Worm (Caenorhabditis elegans): ENCODE measurements around the gene ndua-12.

Gene ndua-12

ce11 chrIV:2758079-2758478 is 38.4 kb upstream of the ndua-12 start:
- TF ChIP-seq unc-39 (tag; optimal IDR thresholded peaks at IDR 0.05) = no peak
- TF ChIP-seq ztf-1 (GFP tag; conservative IDR thresholded peaks at IDR 0.05) = no peak
- no peak for TF ChIP-seq nhr-25 (tag; optimal IDR thresholded peaks at IDR 0.05)
- no peak for TF ChIP-seq lin-13 (GFP tag; optimal IDR thresholded peaks at IDR 0.05)
- TF ChIP-seq sma-9 (GFP tag; optimal IDR thresholded peaks at IDR 0.05) = no peak
- TF ChIP-seq sma-9 (tag; optimal IDR thresholded peaks at IDR 0.05) = no peak
- no peak for TF ChIP-seq fos-1 (tag; optimal IDR thresholded peaks at IDR 0.05)
- no peak for TF ChIP-seq Y55F3AM.14 (GFP tag; optimal IDR thresholded peaks at IDR 0.05)
- no peak for TF ChIP-seq snpc-4 (tag; optimal IDR thresholded peaks at IDR 0.05)
- TF ChIP-seq lsy-2 (tag; optimal IDR thresholded peaks at IDR 0.05) = no peak
- no peak for TF ChIP-seq nhr-6 (tag; optimal IDR thresholded peaks at IDR 0.05)
- no peak for TF ChIP-seq unc-55 (GFP tag; optimal IDR thresholded peaks at IDR 0.05)
- TF ChIP-seq nhr-11 (tag; optimal IDR thresholded peaks at IDR 0.05) = no peak
- no peak for TF ChIP-seq C34F6.9 (tag; optimal IDR thresholded peaks at IDR 0.05)
- no peak for TF ChIP-seq unc-62 (GFP tag; optimal IDR thresholded peaks at IDR 0.05)
- no peak for TF ChIP-seq nhr-10 (tag; optimal IDR thresholded peaks at IDR 0.05)
- TF ChIP-seq F13H6.1 (tag; optimal IDR thresholded peaks at IDR 0.05) = no peak

- TF ChIP-seq ceh-16 (tag; optimal IDR thresholded peaks at IDR 0.05) (no peak), alr-1 (tag; optimal IDR thresholded peaks at IDR 0.05) (no peak), nhr-21 (tag; optimal IDR thresholded peaks at IDR 0.05) (no peak), aly-2 (tag; optimal IDR thresholded peaks at IDR 0.05) (no peak), fos-1 (tag; optimal IDR thresholded peaks at IDR 0.05) (no peak), unc-39 (tag; optimal IDR thresholded peaks at IDR 0.05) (no peak), unc-55 (GFP tag; optimal IDR thresholded peaks at IDR 0.05) (no peak), sma-3 (GFP tag; optimal IDR thresholded peaks at IDR 0.05) (no peak)
Measured at ce11 chrIV:2753541-2753940, 33.9 kb upstream of the ndua-12 start.

- TF ChIP-seq sma-3 (GFP tag; optimal IDR thresholded peaks at IDR 0.05) (no peak), lin-13 (GFP tag; optimal IDR thresholded peaks at IDR 0.05) (no peak), fos-1 (tag; optimal IDR thresholded peaks at IDR 0.05) (no peak), sma-9 (GFP tag; optimal IDR thresholded peaks at IDR 0.05) (no peak), sma-9 (tag; optimal IDR thresholded peaks at IDR 0.05) (no peak), ztf-11 (tag; optimal IDR thresholded peaks at IDR 0.05) (no peak), lin-39 (tag; optimal IDR thresholded peaks at IDR 0.05) (no peak), nhr-77 (tag; optimal IDR thresholded peaks at IDR 0.05) (no peak), egl-27 (tag; optimal IDR thresholded peaks at IDR 0.05) (no peak), mbf-1 (tag; optimal IDR thresholded peaks at IDR 0.05) (no peak), lsy-2 (tag; optimal IDR thresholded peaks at IDR 0.05) (no peak), nhr-237 (tag; optimal IDR thresholded peaks at IDR 0.05) (no peak), R02D3.7 (tag; optimal IDR thresholded peaks at IDR 0.05) (no peak), nhr-23 (tag; optimal IDR thresholded peaks at IDR 0.05) (no peak), aly-2 (tag; optimal IDR thresholded peaks at IDR 0.05) (no peak), C34F6.9 (tag; optimal IDR thresholded peaks at IDR 0.05) (no peak), unc-62 (GFP tag; optimal IDR thresholded peaks at IDR 0.05) (no peak), peb-1 (tag; optimal IDR thresholded peaks at IDR 0.05) (no peak), alr-1 (tag; optimal IDR thresholded peaks at IDR 0.05) (no peak), mab-5 (tag; optimal IDR thresholded peaks at IDR 0.05) (no peak)
Measured at ce11 chrIV:2751568-2751967, 31.9 kb upstream of the ndua-12 start, which contains the start of gene Y54G2A.41. Gene Y54G2A.41 (plus strand): TSS chrIV:2751868.

ce11 chrIV:2750607-2751006 is 31.0 kb upstream of the ndua-12 start:
- no peak for TF ChIP-seq peb-1 (tag; optimal IDR thresholded peaks at IDR 0.05)
- no peak for TF ChIP-seq ama-1 (optimal IDR thresholded peaks at IDR 0.05)
- TF ChIP-seq sem-4 (tag; optimal IDR thresholded peaks at IDR 0.05) = no peak
- TF ChIP-seq elt-1 (tag; optimal IDR thresholded peaks at IDR 0.05) = no peak
- no peak for TF ChIP-seq nhr-12 (tag; optimal IDR thresholded peaks at IDR 0.05)
- no peak for TF ChIP-seq unc-55 (GFP tag; optimal IDR thresholded peaks at IDR 0.05)
- TF ChIP-seq mbf-1 (tag; optimal IDR thresholded peaks at IDR 0.05) = no peak
- no peak for TF ChIP-seq nhr-237 (tag; optimal IDR thresholded peaks at IDR 0.05)
- no peak for TF ChIP-seq fos-1 (tag; optimal IDR thresholded peaks at IDR 0.05)
- TF ChIP-seq mdl-1 (tag; optimal IDR thresholded peaks at IDR 0.05) = no peak
- TF ChIP-seq Y55F3AM.14 (GFP tag; optimal IDR thresholded peaks at IDR 0.05) = no peak
